Worm (Caenorhabditis elegans) whole organism, mixed stage, embryonic: Measurements from ENCODE around the gene mtrr-1.

Experiments used
- M03D4.4 ChIP-seq: sonication (generic microtip); optimal IDR thresholded peaks from 2 replicates; lab custom pipeline; 2017; ENCODE audit warnings: mild to moderate bottlenecking, missing genetic modification characterization, missing compliant biosample characterization
- bed-3 ChIP-seq: fragments of 200-800 bp; sonication (Bioruptor generic); optimal IDR thresholded peaks from 3 replicates; lab custom pipeline; 2018; ENCODE audit warnings: mild to moderate bottlenecking, missing genetic modification characterization, moderate library complexity, missing compliant biosample characterization
- blmp-1 ChIP-seq: fragments of 150-350 bp; optimal IDR thresholded peaks from 2 replicates; lab custom pipeline; 2014; ENCODE audit warnings: missing biosample characterization, missing genetic modification characterization
- ceh-39 ChIP-seq: fragments of 150-350 bp; optimal IDR thresholded peaks from 2 replicates; lab custom pipeline; 2014; ENCODE audit warnings: missing biosample characterization, missing genetic modification characterization
- ceh-43 ChIP-seq: fragments of 200-800 bp; sonication (Bioruptor generic); optimal IDR thresholded peaks from 2 replicates; lab custom pipeline; 2018; ENCODE audit warnings: mild to moderate bottlenecking, missing genetic modification characterization, moderate library complexity, missing compliant biosample characterization
- ceh-83 ChIP-seq: fragments of 200-800 bp; sonication (Bioruptor generic); optimal IDR thresholded peaks from 2 replicates; lab custom pipeline; 2018; ENCODE audit warnings: mild to moderate bottlenecking, missing genetic modification characterization, missing compliant biosample characterization
- ces-1 ChIP-seq: fragments of 150-350 bp; optimal IDR thresholded peaks from 2 replicates; lab custom pipeline; 2014; ENCODE audit warnings: missing biosample characterization, missing genetic modification reagents, missing genetic modification characterization
- cnd-1 ChIP-seq: fragments of 200-800 bp; sonication (Bioruptor generic); optimal IDR thresholded peaks from 2 replicates; lab custom pipeline; 2018; ENCODE audit warnings: mild to moderate bottlenecking, missing genetic modification characterization, missing compliant biosample characterization
- drap-1 ChIP-seq: fragments of 200-800 bp; sonication (Bioruptor generic); optimal IDR thresholded peaks from 3 replicates; lab custom pipeline; 2018; ENCODE audit warnings: mild to moderate bottlenecking, missing genetic modification characterization, missing compliant biosample characterization
- elt-1 ChIP-seq: sonication (generic microtip); optimal IDR thresholded peaks from 2 replicates; lab custom pipeline; 2017; ENCODE audit warnings: missing genetic modification characterization, mild to moderate bottlenecking, missing compliant biosample characterization, antibody characterized with exemption, moderate library complexity, borderline replicate concordance; ENCODE audit not compliant: insufficient read depth
- elt-3 ChIP-seq: fragments of 150-350 bp; optimal IDR thresholded peaks from 2 replicates; lab custom pipeline; 2014; ENCODE audit warnings: missing biosample characterization, missing genetic modification characterization
- flh-1 ChIP-seq: fragments of 200-800 bp; sonication (Bioruptor generic); optimal IDR thresholded peaks from 2 replicates; lab custom pipeline; 2018; ENCODE audit warnings: mild to moderate bottlenecking, missing genetic modification characterization, moderate library complexity, missing compliant biosample characterization
- ham-2 ChIP-seq: fragments of 200-800 bp; sonication (Bioruptor generic); optimal IDR thresholded peaks from 2 replicates; lab custom pipeline; 2018; ENCODE audit warnings: mild to moderate bottlenecking, missing genetic modification characterization, missing compliant biosample characterization
- hlh-1 ChIP-seq: fragments of 150-350 bp; optimal IDR thresholded peaks from 2 replicates; lab custom pipeline; 2014; ENCODE audit warnings: missing biosample characterization, missing genetic modification reagents, missing genetic modification characterization
- lin-13 ChIP-seq: fragments of 150-350 bp; optimal IDR thresholded peaks from 2 replicates; lab custom pipeline; 2014; ENCODE audit warnings: missing biosample characterization, missing genetic modification characterization
- lin-32 ChIP-seq: fragments of 200-800 bp; sonication (Bioruptor generic); optimal IDR thresholded peaks from 2 replicates; lab custom pipeline; 2018; ENCODE audit warnings: mild to moderate bottlenecking, missing genetic modification characterization, missing compliant biosample characterization
- lsy-2 ChIP-seq: fragments of 150-350 bp; optimal IDR thresholded peaks from 2 replicates; lab custom pipeline; 2014; ENCODE audit warnings: missing biosample characterization, missing genetic modification characterization
- mab-5 ChIP-seq: fragments of 150-350 bp; optimal IDR thresholded peaks from 2 replicates; lab custom pipeline; 2014; ENCODE audit warnings: missing biosample characterization, missing genetic modification characterization
- mep-1 ChIP-seq: fragments of 150-350 bp; optimal IDR thresholded peaks from 2 replicates; lab custom pipeline; 2017; ENCODE audit warnings: missing biosample characterization, missing genetic modification reagents, missing genetic modification characterization, inconsistent platforms
- mls-2 ChIP-seq: sonication (generic microtip); optimal IDR thresholded peaks from 2 replicates; lab custom pipeline; 2016; ENCODE audit warnings: mild to moderate bottlenecking, missing genetic modification characterization, moderate library complexity, missing compliant biosample characterization
- nhr-12 ChIP-seq: fragments of 150-350 bp; optimal IDR thresholded peaks from 2 replicates; lab custom pipeline; 2014; ENCODE audit warnings: missing biosample characterization, missing genetic modification characterization
- nhr-2 ChIP-seq: fragments of 150-350 bp; optimal IDR thresholded peaks from 2 replicates; lab custom pipeline; 2014; ENCODE audit warnings: missing biosample characterization, missing genetic modification characterization
- nhr-237 ChIP-seq: fragments of 150-350 bp; optimal IDR thresholded peaks from 2 replicates; lab custom pipeline; 2014; ENCODE audit warnings: missing biosample characterization, missing genetic modification characterization
- nhr-28 ChIP-seq: fragments of 150-350 bp; optimal IDR thresholded peaks from 2 replicates; lab custom pipeline; 2014; ENCODE audit warnings: missing biosample characterization, missing genetic modification characterization
- nhr-76 ChIP-seq: sonication (generic microtip); optimal IDR thresholded peaks from 2 replicates; lab custom pipeline; 2017; ENCODE audit warnings: missing biosample characterization, missing genetic modification characterization
- pha-4 ChIP-seq: fragments of 150-350 bp; optimal IDR thresholded peaks from 2 replicates; lab custom pipeline; 2018; ENCODE audit warnings: missing biosample characterization, missing genetic modification reagents, missing genetic modification characterization
- sem-2 ChIP-seq: fragments of 200-800 bp; sonication (Bioruptor generic); optimal IDR thresholded peaks from 2 replicates; lab custom pipeline; 2018; ENCODE audit warnings: mild to moderate bottlenecking, missing genetic modification characterization, missing compliant biosample characterization
- snpc-4 ChIP-seq: fragments of 150-350 bp; optimal IDR thresholded peaks from 2 replicates; lab custom pipeline; 2014; ENCODE audit warnings: missing biosample characterization, missing genetic modification characterization
- sptf-1 ChIP-seq: sonication (generic microtip); optimal IDR thresholded peaks from 2 replicates; lab custom pipeline; 2017; ENCODE audit warnings: mild to moderate bottlenecking, missing genetic modification characterization, moderate library complexity, missing compliant biosample characterization
- tbx-8 ChIP-seq: fragments of 200-800 bp; sonication (Bioruptor generic); optimal IDR thresholded peaks from 2 replicates; lab custom pipeline; 2018; ENCODE audit warnings: mild to moderate bottlenecking, missing genetic modification characterization, moderate library complexity, missing compliant biosample characterization
- unc-120 ChIP-seq: sonication (generic microtip); optimal IDR thresholded peaks from 2 replicates; lab custom pipeline; 2017; ENCODE audit warnings: missing genetic modification characterization, missing compliant biosample characterization; ENCODE audit not compliant: poor library complexity, severe bottlenecking
- unc-39 ChIP-seq: fragments of 150-350 bp; optimal IDR thresholded peaks from 2 replicates; lab custom pipeline; 2014; ENCODE audit warnings: missing biosample characterization, missing genetic modification characterization
- unc-62 ChIP-seq: fragments of 150-350 bp; optimal IDR thresholded peaks from 2 replicates; lab custom pipeline; 2014; ENCODE audit warnings: missing biosample characterization, missing genetic modification reagents, missing genetic modification characterization
- zip-8 ChIP-seq: fragments of 150-350 bp; optimal IDR thresholded peaks from 2 replicates; lab custom pipeline; 2014; ENCODE audit warnings: missing biosample characterization, missing genetic modification characterization
- ztf-11 ChIP-seq: fragments of 150-350 bp; optimal IDR thresholded peaks from 2 replicates; lab custom pipeline; 2014; ENCODE audit warnings: missing biosample characterization, missing genetic modification characterization

mtrr-1 gene

DNA sequence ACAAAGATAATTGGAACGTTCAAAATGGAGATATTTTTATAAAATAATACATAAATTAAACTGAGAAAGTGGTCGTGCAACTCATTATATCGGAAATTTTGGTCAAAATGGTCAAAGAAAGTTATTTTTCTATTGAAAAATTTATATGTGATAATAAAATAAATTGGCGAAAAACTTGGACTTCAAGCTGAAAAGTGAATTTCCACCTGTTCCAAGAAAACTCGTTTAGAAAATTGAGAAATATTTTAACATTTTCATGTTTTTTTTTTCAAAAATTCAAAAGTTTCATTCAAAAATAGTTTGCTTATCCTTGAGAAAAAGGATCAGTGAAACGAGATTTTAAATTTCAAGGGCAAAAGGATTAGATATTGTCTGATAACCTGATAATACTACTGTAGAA, 6.8 kb upstream of the mtrr-1 start:
- TF ChIP-seq elt-1 (tag; lab: Kevin White, UChicago) (no peak), ceh-83 (GFP tag; lab: Kevin White, UChicago) (no peak), snpc-4 (no peak)

ce11 chrII:9280048-9280772, 5.6 kb upstream of the mtrr-1 start, which contains the start of gene gldi-3:
Gene gldi-3, minus strand, starts transcription at chrII:9280098.
- no peak for TF ChIP-seq nhr-76
- no peak for TF ChIP-seq ztf-11
- TF ChIP-seq hlh-1 (tag; lab: Kevin White, UChicago), result no peak
- no peak for TF ChIP-seq ces-1
- no peak for TF ChIP-seq unc-120 (tag; lab: Kevin White, UChicago)
- TF ChIP-seq nhr-2 (tag; lab: Kevin White, UChicago), result no peak
- TF ChIP-seq snpc-4, result no peak
- TF ChIP-seq unc-62 (GFP tag; lab: Kevin White, UChicago), result no peak
- TF ChIP-seq ceh-83 (GFP tag; lab: Kevin White, UChicago), result no peak
- no peak for TF ChIP-seq cnd-1 (tag; lab: Kevin White, UChicago)
- no peak for TF ChIP-seq bed-3 (GFP tag; lab: Kevin White, UChicago)
- no peak for TF ChIP-seq lin-32
- TF ChIP-seq ham-2 (GFP tag; lab: Kevin White, UChicago), result no peak
- TF ChIP-seq ceh-43, result no peak

ce11 chrII:9280846-9281245, 4.9 kb upstream of the mtrr-1 start:
- TF ChIP-seq nhr-76 (no peak), flh-1 (no peak), unc-39 (tag; lab: Kevin White, UChicago) (no peak), lin-13 (no peak), nhr-2 (tag; lab: Kevin White, UChicago) (no peak), nhr-12 (no peak), elt-1 (tag; lab: Kevin White, UChicago) (no peak), ceh-39 (tag; lab: Kevin White, UChicago) (no peak)

DNA sequence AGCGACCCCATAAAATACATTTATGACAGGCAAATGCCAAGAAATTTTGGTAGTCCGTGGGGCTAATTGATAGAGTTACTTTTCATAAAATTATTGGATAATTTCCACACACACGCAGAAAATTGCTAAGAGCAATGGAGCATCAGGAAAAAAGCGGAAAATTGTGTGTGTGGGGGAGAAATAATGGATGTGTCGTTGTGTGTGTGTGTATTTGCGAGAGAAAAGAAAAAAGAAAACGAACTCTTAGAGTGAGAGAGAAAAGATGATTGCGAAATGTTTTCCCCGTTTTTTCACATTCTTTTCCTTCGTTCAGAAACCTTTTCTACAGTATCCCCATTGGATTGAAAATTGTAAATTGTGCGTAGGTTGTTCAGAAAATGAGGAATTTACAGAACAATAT, 4.2 kb upstream of the mtrr-1 start:
- TF ChIP-seq ces-1 (peak; percentile 44), zip-8 (tag; lab: Kevin White, UChicago) (no peak), ztf-11 (no peak), bed-3 (GFP tag; lab: Kevin White, UChicago) (no peak)
- TF ChIP-seq, all 35 proteins: peak for 1

- no peak for TF ChIP-seq sptf-1 (tag; lab: Kevin White, UChicago)
- TF ChIP-seq cnd-1 (tag; lab: Kevin White, UChicago), result no peak
- TF ChIP-seq M03D4.4 (tag; lab: Kevin White, UChicago), result no peak
- no peak for TF ChIP-seq mab-5 (tag; lab: Kevin White, UChicago)
- no peak for TF ChIP-seq nhr-237 (tag; lab: Kevin White, UChicago)
- no peak for TF ChIP-seq tbx-8 (GFP tag; lab: Kevin White, UChicago)
- no peak for TF ChIP-seq ceh-43
- TF ChIP-seq lsy-2, result no peak
- no peak for TF ChIP-seq lin-32
- TF ChIP-seq hlh-1 (tag; lab: Kevin White, UChicago), result no peak
- no peak for TF ChIP-seq unc-62 (GFP tag; lab: Kevin White, UChicago)
- TF ChIP-seq mep-1 (tag; lab: Kevin White, UChicago), result no peak
- TF ChIP-seq unc-39 (tag; lab: Kevin White, UChicago), result no peak
- TF ChIP-seq ceh-83 (GFP tag; lab: Kevin White, UChicago), result no peak
- TF ChIP-seq, all 35 proteins: peak for 0
These were observed 3.7 kb upstream of the mtrr-1 start for ce11 chrII:9282065-9282464.

DNA sequence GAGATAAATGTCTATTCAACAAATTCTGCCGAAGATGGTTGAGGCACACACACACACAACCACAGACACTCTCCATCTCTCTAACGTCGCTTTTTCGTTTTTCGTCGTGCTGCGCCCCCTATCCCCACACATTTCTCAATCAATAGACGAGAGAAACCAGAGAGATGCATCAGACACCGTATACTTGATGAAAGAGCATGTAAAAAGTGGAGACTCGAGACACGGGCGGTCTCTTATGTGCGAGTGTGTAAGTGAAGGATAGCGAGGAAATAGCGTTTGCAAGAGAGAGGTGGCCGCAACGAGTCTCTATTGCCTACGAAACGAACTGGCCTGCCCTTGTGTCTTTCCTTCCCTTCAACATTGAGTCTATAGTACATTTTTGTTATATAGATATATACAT, 3.0 kb upstream of the mtrr-1 start:
- TF ChIP-seq unc-120 (tag; lab: Kevin White, UChicago), result peak; percentile 67
- TF ChIP-seq blmp-1 (tag; lab: Kevin White, UChicago), result no peak
- peak; percentile 91 for TF ChIP-seq pha-4 (tag; lab: Kevin White, UChicago)
- TF ChIP-seq drap-1, result peak; percentile 65
- TF ChIP-seq elt-3, result peak; percentile 2
- no peak for TF ChIP-seq nhr-28 (tag; lab: Kevin White, UChicago)
- TF ChIP-seq nhr-76, result no peak
- TF ChIP-seq bed-3 (GFP tag; lab: Kevin White, UChicago), result no peak
- TF ChIP-seq nhr-2 (tag; lab: Kevin White, UChicago), result peak; percentile 53
- peak; percentile 20 for TF ChIP-seq ztf-11
- peak; percentile 78 for TF ChIP-seq hlh-1 (tag; lab: Kevin White, UChicago)
- peak; percentile 77 for TF ChIP-seq unc-62 (GFP tag; lab: Kevin White, UChicago)
- TF ChIP-seq ham-2 (GFP tag; lab: Kevin White, UChicago), result peak; percentile 58
- no peak for TF ChIP-seq nhr-12
- TF ChIP-seq elt-1 (tag; lab: Kevin White, UChicago), result no peak
- TF ChIP-seq lin-13, result peak; percentile 21
- peak; percentile 75 for TF ChIP-seq ceh-39 (tag; lab: Kevin White, UChicago)
- no peak for TF ChIP-seq flh-1
- TF ChIP-seq zip-8 (tag; lab: Kevin White, UChicago), result no peak
- TF ChIP-seq sem-2 (GFP tag; lab: Kevin White, UChicago), result no peak
- TF ChIP-seq ceh-83 (GFP tag; lab: Kevin White, UChicago), result no peak
- no peak for TF ChIP-seq M03D4.4 (tag; lab: Kevin White, UChicago)
- TF ChIP-seq lin-32, result no peak
- peak; percentile 53 for TF ChIP-seq sptf-1 (tag; lab: Kevin White, UChicago)
- no peak for TF ChIP-seq mab-5 (tag; lab: Kevin White, UChicago)
- TF ChIP-seq snpc-4, result no peak
- TF ChIP-seq mls-2 (tag; lab: Kevin White, UChicago), result peak; percentile 78
- TF ChIP-seq nhr-237 (tag; lab: Kevin White, UChicago), result peak; percentile 85
- no peak for TF ChIP-seq tbx-8 (GFP tag; lab: Kevin White, UChicago)
